Worm (Caenorhabditis elegans) whole organism, early embryonic: ENCODE data around the gene F19F10.1.
A peak's percentile ranks its signal among the peaks of the same experiment; 100 is the strongest.

Experiments used
- B0310.2 ChIP-seq: sonication (generic microtip); optimal IDR thresholded peaks from 2 replicates; lab custom pipeline; 2016; ENCODE audit warnings: mild to moderate bottlenecking, missing genetic modification characterization, missing compliant biosample characterization
- F13C5.2 ChIP-seq: sonication (generic microtip); optimal IDR thresholded peaks from 2 replicates; lab custom pipeline; 2017; ENCODE audit warnings: mild to moderate bottlenecking, missing genetic modification characterization, inconsistent platforms, missing compliant biosample characterization
- aly-1 ChIP-seq: sonication (generic microtip); optimal IDR thresholded peaks from 2 replicates; lab custom pipeline; 2016; ENCODE audit warnings: missing genetic modification characterization, missing compliant biosample characterization
- ama-1 ChIP-seq: fragments of 150-350 bp; optimal IDR thresholded peaks from 2 replicates; lab custom pipeline; 2014
- ceh-13 ChIP-seq: fragments of 200-800 bp; sonication (Bioruptor generic); optimal IDR thresholded peaks from 2 replicates; lab custom pipeline; 2018; ENCODE audit warnings: mild to moderate bottlenecking, missing genetic modification characterization, missing compliant biosample characterization
- ceh-36 ChIP-seq: sonication (generic microtip); optimal IDR thresholded peaks from 2 replicates; lab custom pipeline; 2016; ENCODE audit warnings: missing genetic modification characterization, inconsistent platforms, missing compliant biosample characterization
- ets-7 ChIP-seq: sonication (generic microtip); optimal IDR thresholded peaks from 2 replicates; lab custom pipeline; 2016; ENCODE audit warnings: missing genotype, missing genetic modification characterization, missing compliant biosample characterization
- flt-1 ChIP-seq: fragments of 200-800 bp; sonication (Bioruptor generic); IDR thresholded peaks from 2 replicates; pipeline ENCODE4 v1.3.6; 2022; ENCODE audit warnings: missing genetic modification characterization, missing compliant biosample characterization
- hmbx-1 ChIP-seq: sonication (generic microtip); optimal IDR thresholded peaks from 2 replicates; lab custom pipeline; 2016; ENCODE audit warnings: mild to moderate bottlenecking, missing genetic modification characterization, missing compliant biosample characterization
- hmg-4 ChIP-seq: fragments of 200-800 bp; sonication (Bioruptor generic); optimal IDR thresholded peaks from 2 replicates; lab custom pipeline; 2018; ENCODE audit warnings: mild to moderate bottlenecking, missing genetic modification characterization, missing compliant biosample characterization
- hnd-1 ChIP-seq: sonication (generic microtip); optimal IDR thresholded peaks from 2 replicates; lab custom pipeline; 2016; ENCODE audit warnings: missing genetic modification characterization, missing compliant biosample characterization
- pes-1 ChIP-seq: fragments of 200-800 bp; sonication (Bioruptor generic); IDR thresholded peaks from 2 replicates; pipeline ENCODE4 v1.3.6; 2022; ENCODE audit warnings: missing genetic modification reagents, missing genetic modification characterization, missing compliant biosample characterization
- scrt-1 ChIP-seq: fragments of 200-800 bp; sonication (Bioruptor generic); IDR thresholded peaks from 2 replicates; pipeline ENCODE4 v1.3.6; 2022; ENCODE audit warnings: missing genetic modification characterization, missing compliant biosample characterization
- sea-1 ChIP-seq: fragments of 200-800 bp; sonication (Bioruptor generic); conservative IDR thresholded peaks from 2 replicates; pipeline ENCODE4 v1.3.6; 2022; ENCODE audit warnings: missing genetic modification characterization, missing compliant biosample characterization
- tbx-11 ChIP-seq: fragments of 200-800 bp; sonication (Bioruptor generic); IDR thresholded peaks from 2 replicates; pipeline ENCODE4 v1.3.6; 2022; ENCODE audit warnings: missing genetic modification characterization, missing compliant biosample characterization
- tbx-37 ChIP-seq: fragments of 200-800 bp; sonication (Bioruptor generic); conservative IDR thresholded peaks from 2 replicates; pipeline ENCODE4 v1.3.6; 2022; ENCODE audit warnings: missing genetic modification reagents, missing genetic modification characterization, missing compliant biosample characterization
- tra-4 ChIP-seq: sonication (generic microtip); optimal IDR thresholded peaks from 2 replicates; lab custom pipeline; 2017; ENCODE audit warnings: missing genetic modification characterization, missing compliant biosample characterization

The F19F10.1 gene

DNA sequence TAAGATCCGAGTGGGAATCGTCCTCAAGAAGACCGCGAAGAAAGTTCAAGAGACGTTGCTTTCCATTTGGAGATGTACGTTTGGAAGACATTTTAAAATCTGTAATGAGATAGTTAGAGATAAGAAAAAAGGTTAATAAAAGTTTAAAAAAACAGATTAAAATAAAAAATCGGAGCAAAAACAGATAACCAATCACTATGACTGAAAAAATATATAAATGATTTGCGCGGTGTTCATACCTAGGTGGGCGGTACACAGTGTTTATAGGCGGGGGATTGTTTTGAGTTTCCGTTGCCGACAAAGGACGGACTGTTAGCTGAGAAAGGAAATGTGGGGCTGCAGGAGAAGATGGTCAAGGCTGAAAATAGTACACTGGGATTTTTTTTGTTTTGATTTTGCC lies 4.4 kb upstream of the F19F10.1 start, which contains the start of gene ets-7:
TSS of gene ets-7 (minus strand) at position 101 of the 400 bp plus-strand sequence.
- TF ChIP-seq pes-1 (GFP tag; lab: Robert Waterston, UW), result no peak
- no peak for TF ChIP-seq ets-7 (tag; lab: Kevin White, UChicago)
- no peak for TF ChIP-seq scrt-1
- no peak for TF ChIP-seq B0310.2
- no peak for TF ChIP-seq tbx-11 (GFP tag; lab: Robert Waterston, UW)
- no peak for TF ChIP-seq sea-1 (GFP tag; lab: Robert Waterston, UW)
- no peak for TF ChIP-seq ceh-36 (tag; lab: Kevin White, UChicago)
- no peak for TF ChIP-seq hmbx-1 (tag; lab: Kevin White, UChicago)
- TF ChIP-seq aly-1, result no peak
- no peak for TF ChIP-seq flt-1 (GFP tag; lab: Robert Waterston, UW)
- no peak for TF ChIP-seq tra-4 (tag; lab: Kevin White, UChicago)
- TF ChIP-seq hnd-1 (tag; lab: Kevin White, UChicago), result no peak

DNA sequence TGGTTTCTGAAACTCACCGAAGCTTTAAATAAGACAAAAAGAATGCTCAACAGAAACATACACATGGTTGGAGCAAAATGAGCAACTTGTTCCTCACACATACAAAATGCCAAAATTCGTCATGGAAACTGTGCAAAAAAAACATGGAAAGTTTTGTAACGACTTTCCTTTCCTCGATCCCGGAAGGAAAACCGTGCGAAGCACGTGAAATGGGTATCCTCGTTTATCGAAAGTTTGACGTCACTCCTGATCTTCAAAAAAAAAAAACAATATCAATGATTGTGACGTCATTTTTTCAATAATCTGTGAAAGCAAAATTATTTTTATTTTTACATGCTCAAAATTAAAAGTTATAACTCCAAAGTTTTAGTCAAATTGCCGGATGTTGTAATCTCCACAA lies 7.2 kb downstream of the F19F10.1 start, which contains the start of gene clec-212:
TSS of gene clec-212 (minus strand) at position 101 of the 400 bp plus-strand sequence.
- TF ChIP-seq ets-7 (tag; lab: Kevin White, UChicago) (no peak), scrt-1 (no peak), hnd-1 (tag; lab: Kevin White, UChicago) (no peak), tbx-11 (GFP tag; lab: Robert Waterston, UW) (no peak), hmg-4 (GFP tag; lab: Kevin White, UChicago) (no peak), ama-1 (lab: Kevin White, UChicago) (no peak), hmbx-1 (tag; lab: Kevin White, UChicago) (no peak), ceh-36 (tag; lab: Kevin White, UChicago) (no peak)

DNA sequence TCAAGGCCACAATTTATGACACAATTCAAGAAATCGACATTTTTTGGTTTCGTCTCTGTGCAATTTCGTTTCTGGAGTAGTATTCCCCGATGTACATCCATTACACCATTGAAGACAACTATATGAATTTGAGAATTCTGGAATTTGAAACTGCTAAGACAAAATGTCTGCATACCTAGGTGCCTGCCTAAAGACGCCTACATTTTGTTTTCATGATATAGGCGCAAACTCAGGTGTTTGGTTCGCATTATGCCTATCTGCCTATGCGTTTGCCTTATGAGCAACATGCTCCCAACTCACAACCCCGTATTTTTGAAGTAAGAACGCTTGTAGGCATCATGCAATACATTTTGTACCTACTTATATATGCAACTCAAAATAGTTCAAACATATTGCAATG lies 7.9 kb downstream of the F19F10.1 start, which contains the start of gene F19F10.14:
TSS of gene F19F10.14 (minus strand) at position 101 of the 400 bp plus-strand sequence.
- no peak for TF ChIP-seq sea-1 (GFP tag; lab: Robert Waterston, UW)

DNA sequence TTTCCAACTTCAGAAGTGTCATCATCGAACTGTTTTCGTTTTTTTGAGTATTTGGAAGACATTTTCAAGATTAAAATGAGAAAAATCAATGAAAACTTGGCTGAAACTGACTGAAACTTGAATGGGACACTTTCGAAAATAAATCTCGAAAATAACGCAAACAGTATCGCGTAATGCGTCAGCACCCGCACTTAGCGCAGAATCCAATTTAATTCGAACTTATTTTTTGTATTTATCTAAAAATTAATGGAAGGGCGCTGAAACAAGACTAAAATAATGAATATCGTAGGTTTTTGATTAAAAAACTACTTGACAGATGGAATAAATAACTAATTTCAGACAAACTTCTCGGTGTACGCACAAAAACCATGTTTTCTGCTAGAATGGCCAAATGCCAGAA lies 12.5 kb downstream of the F19F10.1 start, which contains the start of the genes snu-66 and ints-9:
TSS of gene snu-66 (minus strand) at position 108 of the 400 bp plus-strand sequence.
TSS of gene ints-9 (plus strand) at position 240 of the 400 bp plus-strand sequence.
- no peak for TF ChIP-seq sea-1 (GFP tag; lab: Robert Waterston, UW)
- no peak for TF ChIP-seq ets-7 (tag; lab: Kevin White, UChicago)
- TF ChIP-seq scrt-1, result no peak

ce11 chrV:7580378-7580777 lies 17.3 kb downstream of the F19F10.1 start, which contains the start of gene ets-6:
Gene ets-6, minus strand, starts transcription at chrV:7580546.
- TF ChIP-seq tra-4 (tag; lab: Kevin White, UChicago), result no peak

DNA sequence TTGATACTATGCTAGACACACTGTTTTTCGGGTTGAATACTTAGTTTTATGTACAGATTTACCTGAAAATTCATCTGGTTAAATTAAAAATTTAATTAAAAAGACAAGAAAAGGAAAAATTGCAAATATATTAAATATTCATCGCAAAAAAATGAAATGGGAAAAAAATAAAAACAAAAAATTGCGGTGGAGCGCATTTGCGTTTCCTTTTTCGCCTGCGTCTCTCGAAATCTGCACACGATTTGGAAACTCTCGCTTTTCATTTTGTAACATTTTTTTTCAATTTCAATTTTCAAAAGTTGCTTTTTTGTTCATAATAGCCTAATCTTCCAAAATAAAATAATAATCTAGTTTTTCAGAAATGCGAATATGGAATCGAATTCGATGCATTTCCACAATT lies 24.6 kb downstream of the F19F10.1 start, which contains the start of the genes F19F10.11 and C50E3.5:
TSS of gene F19F10.11 (minus strand) at position 68 of the 400 bp plus-strand sequence.
TSS of gene C50E3.5 (plus strand) at position 360 of the 400 bp plus-strand sequence.
- peak; percentile 34 for TF ChIP-seq F13C5.2 (tag; lab: Kevin White, UChicago)
- no peak for TF ChIP-seq hmg-4 (GFP tag; lab: Kevin White, UChicago)
- TF ChIP-seq ama-1 (lab: Kevin White, UChicago), result no peak
- TF ChIP-seq sea-1 (GFP tag; lab: Robert Waterston, UW), result no peak
- no peak for TF ChIP-seq tbx-37 (GFP tag; lab: Robert Waterston, UW)
- TF ChIP-seq scrt-1, result no peak
- no peak for TF ChIP-seq hmbx-1 (tag; lab: Kevin White, UChicago)
- TF ChIP-seq ceh-36 (tag; lab: Kevin White, UChicago), result no peak
- TF ChIP-seq ceh-13, result no peak

DNA sequence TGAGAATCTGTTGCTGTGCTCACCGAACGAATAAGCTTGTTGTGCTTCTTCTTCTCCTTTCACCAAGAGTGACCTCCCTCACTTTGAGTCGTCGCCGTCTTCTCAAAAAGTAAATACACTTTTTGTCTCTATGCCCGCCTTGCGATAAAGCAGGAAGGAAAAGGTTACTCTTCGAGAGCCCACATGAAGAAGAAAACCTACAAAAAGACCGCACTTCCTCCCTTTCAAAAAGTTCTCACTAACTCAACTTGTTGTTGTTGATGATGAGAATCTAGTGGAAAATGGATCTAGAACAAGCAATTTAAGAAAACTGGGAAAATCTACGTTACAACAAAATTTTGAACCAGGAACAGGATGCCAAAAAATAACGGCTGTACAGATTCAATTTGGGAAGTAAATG lies 27.4 kb downstream of the F19F10.1 start, which contains the start of gene C50E3.6:
TSS of gene C50E3.6 (minus strand) at position 101 of the 400 bp plus-strand sequence.
- TF ChIP-seq B0310.2 (no peak), ama-1 (lab: Kevin White, UChicago) (no peak), hmg-4 (GFP tag; lab: Kevin White, UChicago) (no peak), ceh-13 (no peak), hnd-1 (tag; lab: Kevin White, UChicago) (no peak), flt-1 (GFP tag; lab: Robert Waterston, UW) (no peak)

DNA sequence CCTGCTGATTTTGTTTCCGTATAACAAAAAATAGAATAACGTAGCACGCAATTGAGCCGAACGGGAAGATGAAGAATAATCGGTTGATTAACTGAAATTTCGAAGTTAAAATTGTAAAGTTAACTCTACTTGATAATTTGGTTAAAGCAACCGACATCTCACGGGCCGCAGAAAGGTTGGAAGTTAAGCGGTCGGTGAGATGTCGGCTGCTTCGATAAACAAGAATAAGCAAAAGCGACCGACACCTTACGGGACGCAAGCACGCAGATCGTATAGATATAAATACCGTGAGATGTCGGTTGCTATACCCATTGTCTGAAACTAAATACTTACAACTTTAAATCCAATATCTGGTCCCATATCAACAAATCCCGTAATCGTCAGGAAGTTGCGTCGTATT lies 32.1 kb downstream of the F19F10.1 start:
- TF ChIP-seq pes-1 (GFP tag; lab: Robert Waterston, UW) (no peak), ets-7 (tag; lab: Kevin White, UChicago) (no peak), tbx-11 (GFP tag; lab: Robert Waterston, UW) (no peak), F13C5.2 (tag; lab: Kevin White, UChicago) (no peak), hmg-4 (GFP tag; lab: Kevin White, UChicago) (no peak), hmbx-1 (tag; lab: Kevin White, UChicago) (no peak), tbx-37 (GFP tag; lab: Robert Waterston, UW) (no peak)

DNA sequence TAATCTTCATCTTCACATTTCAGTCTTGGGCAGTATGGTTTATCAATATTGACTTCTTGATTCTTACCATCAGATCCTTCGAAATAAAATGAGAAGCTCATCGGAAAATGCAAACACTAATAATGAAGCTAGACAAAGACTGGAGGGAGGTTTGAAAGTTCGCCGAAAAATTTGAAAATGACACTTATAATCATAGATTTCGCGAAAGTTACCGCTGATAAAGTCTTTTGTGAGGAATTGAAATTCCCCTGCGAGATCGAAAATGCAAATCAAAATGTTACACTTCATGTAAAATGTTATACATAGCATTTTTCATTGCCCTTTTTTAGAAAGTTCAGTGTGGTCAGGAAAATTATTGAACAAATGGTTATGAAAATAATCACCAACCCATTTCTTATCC lies 35.2 kb downstream of the F19F10.1 start, which contains the start of gene C50E3.7:
TSS of gene C50E3.7 (minus strand) at position 101 of the 400 bp plus-strand sequence.
- TF ChIP-seq tbx-11 (GFP tag; lab: Robert Waterston, UW), result no peak
- no peak for TF ChIP-seq ceh-13
- TF ChIP-seq B0310.2, result no peak
- TF ChIP-seq tra-4 (tag; lab: Kevin White, UChicago), result no peak
- no peak for TF ChIP-seq hmg-4 (GFP tag; lab: Kevin White, UChicago)
- TF ChIP-seq sea-1 (GFP tag; lab: Robert Waterston, UW), result no peak
- no peak for TF ChIP-seq hnd-1 (tag; lab: Kevin White, UChicago)
- no peak for TF ChIP-seq pes-1 (GFP tag; lab: Robert Waterston, UW)
- no peak for TF ChIP-seq aly-1
- no peak for TF ChIP-seq F13C5.2 (tag; lab: Kevin White, UChicago)
- no peak for TF ChIP-seq flt-1 (GFP tag; lab: Robert Waterston, UW)
- no peak for TF ChIP-seq tbx-37 (GFP tag; lab: Robert Waterston, UW)
- no peak for TF ChIP-seq hmbx-1 (tag; lab: Kevin White, UChicago)
- TF ChIP-seq scrt-1, result no peak
- no peak for TF ChIP-seq ama-1 (lab: Kevin White, UChicago)
- TF ChIP-seq ets-7 (tag; lab: Kevin White, UChicago), result no peak
- no peak for TF ChIP-seq ceh-36 (tag; lab: Kevin White, UChicago)
